Worm (Caenorhabditis elegans) whole organism, L4/young adult: Measurements from ENCODE around the gene kqt-3.

Experiments used
- W03F9.2 ChIP-seq: fragments of 150-350 bp; optimal IDR thresholded peaks from 2 replicates; lab custom pipeline; 2014; ENCODE audit warnings: missing biosample characterization, missing genetic modification characterization
- dao-5 ChIP-seq: sonication (generic microtip); optimal IDR thresholded peaks from 2 replicates; lab custom pipeline; 2016; ENCODE audit warnings: missing genotype, missing genetic modification characterization, moderate library complexity, missing compliant biosample characterization
- him-1 ChIP-seq: sonication (generic microtip); optimal IDR thresholded peaks from 2 replicates; lab custom pipeline; 2016; ENCODE audit warnings: missing genotype, missing genetic modification reagents, missing genetic modification characterization, missing compliant biosample characterization

- TF ChIP-seq him-1 (no peak), dao-5 (tag; lab: Kevin White, UChicago) (no peak), W03F9.2 (tag; lab: Kevin White, UChicago) (no peak)
Observed at ce11 chrII:13737751-13738525, 41.9 kb downstream of the kqt-3 start.
